Worm (Caenorhabditis elegans): ENCODE measurements around the gene C33C12.12.

C33C12.12 gene

DNA sequence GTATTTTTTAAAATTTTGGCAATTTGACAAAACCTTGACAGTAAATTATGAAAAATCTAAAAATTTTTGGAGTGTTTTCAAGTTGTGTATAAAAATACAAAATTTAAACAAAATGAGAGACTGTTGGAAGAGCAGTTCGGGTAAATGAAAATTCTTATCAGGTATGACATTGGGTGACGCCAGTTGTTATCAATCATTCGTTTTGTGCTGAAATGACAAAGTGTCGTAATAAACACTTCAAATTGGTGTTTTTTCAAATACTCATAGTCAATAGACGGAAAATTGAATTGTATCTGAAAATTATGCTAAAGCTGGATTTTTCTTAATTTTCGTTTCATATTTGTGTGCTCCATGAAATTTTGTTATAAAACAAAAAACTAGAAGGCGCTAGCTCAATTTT is 47.2 kb downstream of the C33C12.12 start:
- TF ChIP-seq F23B12.7 (tag; optimal IDR thresholded peaks at IDR 0.05; ENCODE audit: insufficient read depth) (no peak), fkh-3 (tag; optimal IDR thresholded peaks at IDR 0.05) (no peak), B0019.2 (GFP tag; conservative IDR thresholded peaks at IDR 0.05) (no peak), lsl-1 (GFP tag; optimal IDR thresholded peaks at IDR 0.05) (no peak)

DNA sequence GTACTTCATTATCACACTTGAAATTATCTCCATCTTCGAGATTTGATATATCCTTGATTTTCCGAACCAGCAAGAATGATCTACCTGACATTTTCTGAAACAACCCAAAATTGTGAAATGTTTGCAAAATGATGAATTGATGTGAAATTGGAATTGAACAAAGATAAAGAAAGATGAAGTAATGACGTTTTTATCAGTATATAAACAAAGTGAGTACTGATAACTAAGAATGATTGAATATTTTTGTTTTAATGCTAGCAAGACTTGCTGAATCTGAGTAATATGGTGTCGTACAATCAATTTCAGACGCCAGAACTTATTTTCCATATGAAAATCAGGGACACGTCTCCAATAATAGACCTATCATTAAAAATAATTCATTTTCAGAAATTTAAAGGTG is 47.9 kb downstream of the C33C12.12 start, which contains the start of gene math-37:
math-37 (minus strand) TSS at position 101 of the 400 bp plus-strand sequence.
- TF ChIP-seq unc-130 (GFP tag; optimal IDR thresholded peaks at IDR 0.05) (no peak), akir-1 (GFP tag; optimal IDR thresholded peaks at IDR 0.05) (no peak), F33H1.4 (GFP tag; IDR thresholded peaks at IDR 0.05) (no peak), rcor-1 (GFP tag; IDR thresholded peaks at IDR 0.05) (no peak)
